Worm (Caenorhabditis elegans) whole organism, L2 larva: Measurements from ENCODE around the gene F41F3.9.

Experiments used
- dmd-4 ChIP-seq: sonication (generic microtip); optimal IDR thresholded peaks from 2 replicates; lab custom pipeline; 2017; ENCODE audit warnings: missing biosample characterization, missing genetic modification characterization
- lsy-2 ChIP-seq, 2 experiments: fragments of 150-350 bp in 1 of 2; sonication (generic microtip) in 1 of 2; optimal IDR thresholded peaks; 2 replicates each; lab custom pipeline; 2014 to 2017; ENCODE audit warnings: missing biosample characterization in 2 of 2, missing genetic modification characterization in 2 of 2
- nhr-77 ChIP-seq: fragments of 150-350 bp; optimal IDR thresholded peaks from 2 replicates; lab custom pipeline; 2014; ENCODE audit warnings: missing biosample characterization, missing genetic modification characterization
- snpc-4 ChIP-seq: fragments of 150-350 bp; optimal IDR thresholded peaks from 2 replicates; lab custom pipeline; 2014; ENCODE audit warnings: missing biosample characterization, missing genetic modification characterization
- unc-39 ChIP-seq: fragments of 150-350 bp; optimal IDR thresholded peaks from 2 replicates; lab custom pipeline; 2014; ENCODE audit warnings: missing biosample characterization, missing genetic modification characterization
- unc-62 ChIP-seq: fragments of 150-350 bp; optimal IDR thresholded peaks from 2 replicates; lab custom pipeline; 2014; ENCODE audit warnings: missing biosample characterization, missing genetic modification reagents, missing genetic modification characterization
- ztf-11 ChIP-seq: sonication (generic microtip); optimal IDR thresholded peaks from 2 replicates; lab custom pipeline; 2017; ENCODE audit warnings: missing biosample characterization, missing genetic modification characterization

DNA sequence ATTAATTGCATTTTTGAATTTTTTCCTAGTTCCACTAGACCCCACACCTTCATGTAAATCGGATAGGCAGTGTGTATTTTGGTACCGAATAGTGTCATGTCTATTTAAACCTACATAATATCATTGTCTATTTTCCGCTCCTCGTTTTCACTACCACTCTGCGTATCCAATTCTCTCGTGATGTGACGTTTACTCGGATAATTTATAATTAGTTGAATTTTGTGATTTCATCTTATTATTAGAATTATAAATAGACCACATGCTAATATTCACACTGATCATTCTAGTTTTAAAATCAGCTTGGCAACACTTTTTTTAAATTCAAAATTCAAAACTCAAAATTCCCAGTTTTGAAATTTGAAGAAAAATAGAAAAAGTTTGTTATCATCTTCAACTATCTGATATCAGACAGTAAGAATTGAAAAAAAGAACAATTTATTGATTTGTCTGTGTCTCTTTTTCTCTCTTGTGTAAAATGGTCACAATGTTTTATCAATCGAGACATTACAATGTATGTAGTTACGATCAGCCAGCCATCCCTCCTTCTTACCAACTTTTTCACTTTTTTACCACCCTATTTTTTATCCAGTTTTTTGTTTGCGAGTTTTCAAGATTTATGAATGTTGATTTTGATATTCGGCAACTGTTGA is 14.6 kb upstream of the F41F3.9 start:
- no peak for TF ChIP-seq unc-62 (GFP tag; lab: Kevin White, UChicago)
- TF ChIP-seq dmd-4 (tag; lab: Kevin White, UChicago) = no peak
- TF ChIP-seq ztf-11 (tag; lab: Kevin White, UChicago) = no peak
- TF ChIP-seq nhr-77 = no peak
- no peak for TF ChIP-seq lsy-2 (tag; optimal IDR thresholded peaks at IDR 0.05; lab: Kevin White, UChicago)
- TF ChIP-seq unc-39 (tag; lab: Kevin White, UChicago) = no peak
- TF ChIP-seq snpc-4 (tag; lab: Kevin White, UChicago) = no peak
